Fruit fly (Drosophila melanogaster) whole organism, prepupa: ENCODE results near the gene Rcd-1.
A peak's percentile ranks its signal among the peaks of the same experiment; 100 is the strongest.

Experiments used
- CG1621 ChIP-seq: fragments of 200-800 bp; sonication (Bioruptor generic); optimal IDR thresholded peaks from 3 replicates; lab custom pipeline; 2018; ENCODE audit warnings: missing biosample characterization, mild to moderate bottlenecking, missing genetic modification characterization
- CG3919 ChIP-seq: fragments of 200-800 bp; sonication (Bioruptor generic); optimal IDR thresholded peaks from 3 replicates; lab custom pipeline; 2016; ENCODE audit warnings: missing biosample characterization, missing genetic modification characterization
- CG6808 ChIP-seq: fragments of 200-800 bp; sonication (Bioruptor generic); optimal IDR thresholded peaks from 3 replicates; lab custom pipeline; 2017; ENCODE audit warnings: missing biosample characterization, missing genetic modification characterization, mild to moderate bottlenecking, moderate library complexity, missing genetic modification reagents
- CG8319 ChIP-seq: fragments of 200-800 bp; sonication (Bioruptor generic); optimal IDR thresholded peaks from 3 replicates; lab custom pipeline; 2016; ENCODE audit warnings: missing biosample characterization, missing genetic modification characterization
- CG8632 ChIP-seq: fragments of 200-800 bp; sonication (Bioruptor generic); optimal IDR thresholded peaks from 3 replicates; lab custom pipeline; 2016; ENCODE audit warnings: missing biosample characterization, missing genetic modification characterization
- Gug ChIP-seq: fragments of 200-800 bp; sonication (Bioruptor generic); IDR thresholded peaks from 2 replicates; pipeline ENCODE4 v1.3.6; 2022; ENCODE audit warnings: missing biosample characterization, missing genetic modification characterization
- Lpt ChIP-seq: fragments of 200-800 bp; sonication (Bioruptor generic); optimal IDR thresholded peaks from 3 replicates; lab custom pipeline; 2016; ENCODE audit warnings: missing biosample characterization, missing genetic modification characterization
- OdsH ChIP-seq: fragments of 200-800 bp; sonication (Bioruptor generic); optimal IDR thresholded peaks from 3 replicates; lab custom pipeline; 2016; ENCODE audit warnings: missing biosample characterization, missing genetic modification characterization
- Smox ChIP-seq: fragments of 200-800 bp; sonication (Bioruptor generic); optimal IDR thresholded peaks from 3 replicates; lab custom pipeline; 2016; ENCODE audit warnings: missing biosample characterization, missing genetic modification characterization
- cyc ChIP-seq: fragments of 200-800 bp; sonication (Bioruptor generic); optimal IDR thresholded peaks from 3 replicates; lab custom pipeline; 2016; ENCODE audit warnings: missing biosample characterization, missing genetic modification characterization
- dsx ChIP-seq: fragments of 200-800 bp; optimal IDR thresholded peaks from 3 replicates; lab custom pipeline; 2019; ENCODE audit warnings: missing biosample characterization, mild to moderate bottlenecking, missing genetic modification characterization, moderate library complexity; ENCODE audit not compliant: poor library complexity, severe bottlenecking
- eg ChIP-seq: fragments of 200-800 bp; sonication (Bioruptor generic); IDR thresholded peaks from 3 replicates; pipeline ENCODE4 v1.3.6; 2022; ENCODE audit warnings: missing biosample characterization, missing genetic modification characterization
- fd85E ChIP-seq: fragments of 200-800 bp; sonication (Bioruptor generic); optimal IDR thresholded peaks from 3 replicates; lab custom pipeline; 2016; ENCODE audit warnings: missing biosample characterization, missing genetic modification characterization
- salr ChIP-seq, 2 experiments: fragments of 200-800 bp; sonication (Bioruptor generic); optimal IDR thresholded peaks; 3 replicates each; lab custom pipeline; 2016 to 2018; ENCODE audit warnings: missing biosample characterization in 2 of 2, missing genetic modification characterization in 2 of 2, mild to moderate bottlenecking in 1 of 2

- peak; percentile 38 to 81 for TF ChIP-seq salr (GFP tag; optimal IDR thresholded peaks at IDR 0.05; lab: Kevin White, UChicago)
- TF ChIP-seq OdsH (GFP tag; lab: Kevin White, UChicago), result peak; percentile 76
- peak; percentile 87 for TF ChIP-seq eg
- peak; percentile 84 for TF ChIP-seq cyc
- TF ChIP-seq dsx, result peak; percentile 17
- peak; percentile 84 for TF ChIP-seq CG8632 (GFP tag; lab: Kevin White, UChicago)
- TF ChIP-seq CG8319 (GFP tag; lab: Kevin White, UChicago), result peak; percentile 74
- peak; percentile 73 for TF ChIP-seq CG1621 (tag; lab: Kevin White, UChicago)
- TF ChIP-seq CG6808, result peak; percentile 78
- peak; percentile 90 for TF ChIP-seq CG3919 (GFP tag; lab: Kevin White, UChicago)
- peak; percentile 62 for TF ChIP-seq fd85E (GFP tag; lab: Kevin White, UChicago)
- TF ChIP-seq Lpt (GFP tag; lab: Kevin White, UChicago), result peak; percentile 51
- TF ChIP-seq Gug (GFP tag; lab: Robert Waterston, UW), result no peak
- TF ChIP-seq Smox (GFP tag; lab: Kevin White, UChicago), result peak; percentile 72
These were observed 40.7 kb upstream of the Rcd-1 start, which contains the start of gene RpS10b for dm6 chrX:19597684-19598363.
